Worm (Caenorhabditis elegans): ENCODE data around the gene fbxa-15.

DNA sequence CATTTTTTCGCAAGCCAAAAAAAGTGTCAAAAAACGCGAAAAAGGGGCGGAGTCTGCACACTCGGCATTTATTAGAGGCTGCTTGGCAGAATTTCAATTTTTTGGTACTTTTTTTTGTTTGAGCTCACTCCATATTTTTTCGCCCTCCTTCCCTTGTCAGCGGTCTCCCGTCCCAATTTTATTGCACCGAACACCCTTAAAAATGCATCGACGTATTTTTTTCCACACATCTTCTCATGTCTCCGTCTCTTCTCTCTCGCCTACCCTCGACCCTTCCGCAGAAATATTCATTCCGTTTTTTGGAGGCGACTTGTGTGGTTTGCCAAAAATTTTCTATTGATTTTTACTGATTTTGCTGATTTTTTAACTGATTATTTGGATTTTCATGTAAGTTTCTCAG is 5.0 kb upstream of the fbxa-15 start, which contains the start of gene Y82E9BL.18:
- TF ChIP-seq ets-7 (tag; optimal IDR thresholded peaks at IDR 0.05) (no peak), ceh-13 (GFP tag; optimal IDR thresholded peaks at IDR 0.05) (no peak), ama-1 (optimal IDR thresholded peaks at IDR 0.05) (no peak), sea-1 (GFP tag; conservative IDR thresholded peaks at IDR 0.05) (no peak), hnd-1 (tag; optimal IDR thresholded peaks at IDR 0.05) (no peak), flt-1 (GFP tag; IDR thresholded peaks at IDR 0.05) (no peak), pes-1 (GFP tag; IDR thresholded peaks at IDR 0.05) (no peak), tbx-37 (GFP tag; conservative IDR thresholded peaks at IDR 0.05) (no peak), tra-4 (tag; optimal IDR thresholded peaks at IDR 0.05) (no peak), ceh-36 (tag; optimal IDR thresholded peaks at IDR 0.05) (no peak)
